Worm (Caenorhabditis elegans) whole organism, young adult: ENCODE results near the gene R04B3.2.

ENCODE experiments used
- B0019.2 ChIP-seq: fragments of 200-800 bp; sonication (Bioruptor generic); conservative IDR thresholded peaks from 2 replicates; pipeline ENCODE4 v1.3.6; 2022; ENCODE audit warnings: missing genetic modification reagents, missing genetic modification characterization, missing compliant biosample characterization
- B0261.1 ChIP-seq: sonication (generic microtip); optimal IDR thresholded peaks from 2 replicates; lab custom pipeline; 2016; ENCODE audit warnings: mild to moderate bottlenecking, missing genetic modification characterization, moderate library complexity, missing compliant biosample characterization
- F23B12.7 ChIP-seq: sonication (generic microtip); optimal IDR thresholded peaks from 2 replicates; lab custom pipeline; 2017; ENCODE audit warnings: missing genetic modification characterization, mild to moderate bottlenecking, missing compliant biosample characterization, antibody characterized with exemption, moderate library complexity; ENCODE audit not compliant: insufficient read depth
- F33H1.4 ChIP-seq: fragments of 200-800 bp; sonication (Bioruptor generic); IDR thresholded peaks from 2 replicates; pipeline ENCODE4 v1.3.6; 2022; ENCODE audit warnings: missing genetic modification reagents, missing genetic modification characterization, missing compliant biosample characterization
- F57A8.1 ChIP-seq: fragments of 200-800 bp; sonication (Bioruptor generic); optimal IDR thresholded peaks from 2 replicates; lab custom pipeline; 2018; ENCODE audit warnings: mild to moderate bottlenecking, missing genetic modification characterization, moderate library complexity, missing compliant biosample characterization
- F57C9.4 ChIP-seq: sonication (generic microtip); optimal IDR thresholded peaks from 2 replicates; lab custom pipeline; 2017; ENCODE audit warnings: mild to moderate bottlenecking, missing genetic modification characterization, missing compliant biosample characterization
- K11D2.4 ChIP-seq: fragments of 200-800 bp; sonication (Bioruptor generic); IDR thresholded peaks from 2 replicates; pipeline ENCODE4 v1.3.6; 2022; ENCODE audit warnings: missing genetic modification reagents, missing genetic modification characterization, missing compliant biosample characterization
- T07F8.4 ChIP-seq: sonication (generic microtip); optimal IDR thresholded peaks from 2 replicates; lab custom pipeline; 2016; ENCODE audit warnings: mild to moderate bottlenecking, missing genetic modification characterization, moderate library complexity, missing compliant biosample characterization
- Y53F4B.3 ChIP-seq: fragments of 200-800 bp; sonication (Bioruptor generic); IDR thresholded peaks from 2 replicates; pipeline ENCODE4 v1.3.6; 2022; ENCODE audit warnings: missing genetic modification reagents, missing genetic modification characterization, missing compliant biosample characterization
- Y95B8A.8 ChIP-seq: fragments of 200-800 bp; sonication (Bioruptor generic); IDR thresholded peaks from 2 replicates; pipeline ENCODE4 v1.3.6; 2022; ENCODE audit warnings: missing genetic modification reagents, missing genetic modification characterization, missing compliant biosample characterization
- ZK185.1 ChIP-seq: sonication (generic microtip); optimal IDR thresholded peaks from 2 replicates; lab custom pipeline; 2016; ENCODE audit warnings: mild to moderate bottlenecking, missing genetic modification characterization, missing compliant biosample characterization; ENCODE audit not compliant: poor library complexity, severe bottlenecking
- aptf-2 ChIP-seq: fragments of 200-800 bp; sonication (Bioruptor generic); conservative IDR thresholded peaks from 2 replicates; pipeline ENCODE4 v1.3.6; 2022; ENCODE audit warnings: missing genetic modification reagents, missing genetic modification characterization, missing compliant biosample characterization
- aptf-3 ChIP-seq: fragments of 200-800 bp; sonication (Bioruptor generic); IDR thresholded peaks from 2 replicates; pipeline ENCODE4 v1.3.6; 2022; ENCODE audit warnings: missing genetic modification characterization, missing compliant biosample characterization
- atf-7 ChIP-seq: sonication (generic microtip); optimal IDR thresholded peaks from 2 replicates; lab custom pipeline; 2017; ENCODE audit warnings: mild to moderate bottlenecking, missing genetic modification characterization, missing compliant biosample characterization
- bed-2 ChIP-seq: fragments of 200-800 bp; sonication (Bioruptor generic); IDR thresholded peaks from 2 replicates; pipeline ENCODE4 v1.3.6; 2022; ENCODE audit warnings: missing genetic modification reagents, missing genetic modification characterization, missing compliant biosample characterization
- ceh-100 ChIP-seq: fragments of 200-800 bp; sonication (Bioruptor generic); IDR thresholded peaks from 2 replicates; pipeline ENCODE4 v1.3.6; 2022; ENCODE audit warnings: missing genetic modification reagents, missing genetic modification characterization, missing compliant biosample characterization
- ceh-27 ChIP-seq: fragments of 200-800 bp; sonication (Bioruptor generic); optimal IDR thresholded peaks from 2 replicates; lab custom pipeline; 2018; ENCODE audit warnings: mild to moderate bottlenecking, missing genetic modification characterization, moderate library complexity, missing compliant biosample characterization
- ceh-91 ChIP-seq: fragments of 200-800 bp; sonication (Bioruptor generic); IDR thresholded peaks from 2 replicates; pipeline ENCODE4 v1.3.6; 2022; ENCODE audit warnings: missing genetic modification reagents, missing genetic modification characterization, missing compliant biosample characterization
- chd-7 ChIP-seq: sonication (generic microtip); optimal IDR thresholded peaks from 2 replicates; lab custom pipeline; 2016; ENCODE audit warnings: mild to moderate bottlenecking, missing genetic modification characterization, moderate library complexity, missing compliant biosample characterization
- dox-1 ChIP-seq: fragments of 200-800 bp; sonication (Bioruptor generic); IDR thresholded peaks from 2 replicates; pipeline ENCODE4 v1.3.6; 2022; ENCODE audit warnings: missing genetic modification reagents, missing genetic modification characterization, missing compliant biosample characterization
- dpff-1 ChIP-seq: sonication (generic microtip); optimal IDR thresholded peaks from 2 replicates; lab custom pipeline; 2017; ENCODE audit warnings: mild to moderate bottlenecking, missing genetic modification characterization, missing compliant biosample characterization
- egl-18 ChIP-seq: fragments of 200-800 bp; sonication (Bioruptor generic); IDR thresholded peaks from 2 replicates; pipeline ENCODE4 v1.3.6; 2022; ENCODE audit warnings: missing genetic modification reagents, missing genetic modification characterization, missing compliant biosample characterization
- fkh-3 ChIP-seq: sonication (generic microtip); optimal IDR thresholded peaks from 2 replicates; lab custom pipeline; 2016; ENCODE audit warnings: mild to moderate bottlenecking, missing genetic modification characterization, missing compliant biosample characterization
- him-1 ChIP-seq: sonication (generic microtip); optimal IDR thresholded peaks from 2 replicates; lab custom pipeline; 2016; ENCODE audit warnings: missing genotype, missing genetic modification reagents, missing genetic modification characterization, missing compliant biosample characterization
- hlh-12 ChIP-seq: sonication (generic microtip); optimal IDR thresholded peaks from 2 replicates; lab custom pipeline; 2016; ENCODE audit warnings: missing genetic modification characterization, missing compliant biosample characterization
- hrde-1 ChIP-seq: sonication (generic microtip); optimal IDR thresholded peaks from 2 replicates; lab custom pipeline; 2016; ENCODE audit warnings: missing genetic modification characterization, mild to moderate bottlenecking, missing compliant biosample characterization, moderate library complexity, missing genotype, missing genetic modification reagents, borderline replicate concordance
- hsf-1 ChIP-seq: fragments of 200-800 bp; sonication (Bioruptor generic); IDR thresholded peaks from 2 replicates; pipeline ENCODE4 v1.3.6; 2022; ENCODE audit warnings: missing genetic modification reagents, missing genetic modification characterization, missing compliant biosample characterization
- lag-1 ChIP-seq: fragments of 200-800 bp; sonication (Bioruptor generic); IDR thresholded peaks from 2 replicates; pipeline ENCODE4 v1.3.6; 2022; ENCODE audit warnings: missing genetic modification reagents, missing genetic modification characterization, missing compliant biosample characterization
- let-526 ChIP-seq: fragments of 200-800 bp; sonication (Bioruptor generic); IDR thresholded peaks from 2 replicates; pipeline ENCODE4 v1.3.6; 2022; ENCODE audit warnings: missing genetic modification reagents, missing genetic modification characterization, missing compliant biosample characterization
- let-607 ChIP-seq, 2 experiments: fragments of 200-800 bp in 1 of 2; sonication (Bioruptor generic) in 1 of 2; sonication (generic microtip) in 1 of 2; optimal IDR thresholded peaks; 2 replicates each; lab custom pipeline; 2016 to 2018; ENCODE audit warnings: mild to moderate bottlenecking in 2 of 2, missing compliant biosample characterization in 2 of 2, missing genetic modification characterization in 2 of 2, moderate library complexity in 2 of 2, missing genotype in 1 of 2
- madf-8 ChIP-seq: fragments of 200-800 bp; sonication (Bioruptor generic); conservative IDR thresholded peaks from 2 replicates; pipeline ENCODE4 v1.3.6; 2022; ENCODE audit warnings: missing genetic modification reagents, missing genetic modification characterization, missing compliant biosample characterization
- mcd-1 ChIP-seq: fragments of 200-800 bp; sonication (Bioruptor generic); IDR thresholded peaks from 2 replicates; pipeline ENCODE4 v1.3.6; 2022; ENCODE audit warnings: missing genetic modification reagents, missing genetic modification characterization, missing compliant biosample characterization
- mel-28 ChIP-seq: sonication (generic microtip); optimal IDR thresholded peaks from 2 replicates; lab custom pipeline; 2016; ENCODE audit warnings: borderline replicate concordance, mild to moderate bottlenecking, missing genetic modification characterization, missing compliant biosample characterization
- mxl-1 ChIP-seq: sonication (generic microtip); optimal IDR thresholded peaks from 2 replicates; lab custom pipeline; 2016; ENCODE audit warnings: missing genetic modification characterization, missing compliant biosample characterization
- nfya-1 ChIP-seq: sonication (generic microtip); optimal IDR thresholded peaks from 2 replicates; lab custom pipeline; 2017; ENCODE audit warnings: antibody characterized with exemption, missing compliant biosample characterization, missing genetic modification characterization, borderline replicate concordance; ENCODE audit not compliant: insufficient read depth
- repo-1 ChIP-seq: sonication (generic microtip); optimal IDR thresholded peaks from 2 replicates; lab custom pipeline; 2017; ENCODE audit warnings: mild to moderate bottlenecking, missing genetic modification characterization, missing compliant biosample characterization
- snpc-1.1 ChIP-seq: sonication (generic microtip); optimal IDR thresholded peaks from 2 replicates; lab custom pipeline; 2017; ENCODE audit warnings: missing genetic modification characterization, mild to moderate bottlenecking, missing compliant biosample characterization, antibody characterized with exemption, moderate library complexity, missing genotype, missing genetic modification reagents; ENCODE audit not compliant: insufficient read depth
- snpc-4 ChIP-seq, 5 experiments: fragments of 150-350 bp in 1 of 5; sonication (generic microtip) in 4 of 5; optimal IDR thresholded peaks; 2 replicates each; lab custom pipeline; 2014 to 2018; ENCODE audit warnings: missing genetic modification characterization in 5 of 5, missing biosample characterization in 3 of 5, antibody characterized with exemption in 2 of 5, mild to moderate bottlenecking in 2 of 5, missing compliant biosample characterization in 2 of 5, missing genotype in 2 of 5, moderate library complexity in 2 of 5, missing genetic modification reagents in 1 of 5
- somi-1 ChIP-seq: fragments of 200-800 bp; sonication (Bioruptor generic); optimal IDR thresholded peaks from 2 replicates; lab custom pipeline; 2018; ENCODE audit warnings: mild to moderate bottlenecking, missing genetic modification characterization, missing compliant biosample characterization
- tbp1 ChIP-seq: fragments of 200-800 bp; sonication (Bioruptor generic); optimal IDR thresholded peaks from 2 replicates; lab custom pipeline; 2018; ENCODE audit warnings: mild to moderate bottlenecking, missing genetic modification characterization, missing compliant biosample characterization
- tbx-9 ChIP-seq: sonication (generic microtip); optimal IDR thresholded peaks from 2 replicates; lab custom pipeline; 2016; ENCODE audit warnings: borderline replicate concordance, missing genetic modification characterization, inconsistent platforms, missing compliant biosample characterization
- ztf-22 ChIP-seq: fragments of 200-800 bp; sonication (Bioruptor generic); optimal IDR thresholded peaks from 2 replicates; lab custom pipeline; 2018; ENCODE audit warnings: mild to moderate bottlenecking, missing genetic modification characterization, moderate library complexity, missing compliant biosample characterization
- ztf-6 ChIP-seq: fragments of 200-800 bp; sonication (Bioruptor generic); IDR thresholded peaks from 2 replicates; pipeline ENCODE4 v1.3.6; 2022; ENCODE audit warnings: missing genetic modification reagents, missing genetic modification characterization, missing compliant biosample characterization

The R04B3.2 gene

DNA sequence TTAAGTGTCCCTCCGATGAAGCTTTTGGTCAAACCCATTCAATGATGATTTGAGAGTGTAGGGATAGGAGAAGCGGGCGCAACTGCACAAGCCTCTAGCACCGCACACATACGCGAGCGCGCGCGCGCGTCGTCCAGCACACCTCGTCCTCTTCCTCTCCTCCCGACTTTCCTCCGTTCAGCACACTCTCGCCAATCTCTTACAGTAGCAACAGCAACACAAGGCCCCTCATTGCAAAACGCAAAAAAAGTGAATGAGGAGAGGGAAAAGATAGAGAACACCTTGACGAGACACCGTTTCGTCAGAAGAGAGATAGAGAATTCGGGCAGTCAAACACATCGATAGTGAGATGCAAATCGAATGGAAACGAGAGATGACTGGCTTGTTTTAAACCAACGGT, 41.1 kb downstream of the R04B3.2 start (continued):
- peak; percentile 3 for TF ChIP-seq F23B12.7 (tag; lab: Kevin White, UChicago)
- TF ChIP-seq dpff-1 = no peak
- no peak for TF ChIP-seq F57C9.4 (tag; lab: Kevin White, UChicago)
- TF ChIP-seq ztf-6 (GFP tag; lab: Robert Waterston, UW) = no peak
- no peak for TF ChIP-seq let-526 (GFP tag; lab: Robert Waterston, UW)
- TF ChIP-seq ceh-27 (GFP tag; lab: Kevin White, UChicago) = peak; percentile 57
- TF ChIP-seq bed-2 (GFP tag; lab: Robert Waterston, UW) = no peak
- TF ChIP-seq somi-1 (GFP tag; lab: Kevin White, UChicago) = no peak
- peak; percentile 3 for TF ChIP-seq chd-7
- no peak for TF ChIP-seq lag-1
- no peak for TF ChIP-seq atf-7 (tag; lab: Kevin White, UChicago)
- no peak for TF ChIP-seq tbp1 (GFP tag; lab: Kevin White, UChicago)
- TF ChIP-seq nfya-1 (tag; lab: Kevin White, UChicago) = no peak
- TF ChIP-seq repo-1 (tag; lab: Kevin White, UChicago) = no peak
- TF ChIP-seq mcd-1 (GFP tag; lab: Robert Waterston, UW) = no peak; the same call in 1 of the 2 replicates
- no peak for TF ChIP-seq F33H1.4
- no peak for TF ChIP-seq him-1 (tag; lab: Kevin White, UChicago)
- TF ChIP-seq Y53F4B.3 (GFP tag; lab: Robert Waterston, UW) = no peak
- TF ChIP-seq madf-8 (GFP tag; lab: Robert Waterston, UW) = no peak
- TF ChIP-seq ztf-22 (GFP tag; lab: Kevin White, UChicago) = no peak
- TF ChIP-seq mel-28 (tag; lab: Kevin White, UChicago) = no peak
- TF ChIP-seq F57A8.1 = no peak
- no peak for TF ChIP-seq hsf-1 (GFP tag; lab: Robert Waterston, UW)
- TF ChIP-seq ZK185.1 (tag; lab: Kevin White, UChicago) = peak; percentile 6
- no peak for TF ChIP-seq aptf-2 (GFP tag; lab: Robert Waterston, UW)
- TF ChIP-seq fkh-3 = no peak
- TF ChIP-seq hrde-1 (tag; lab: Kevin White, UChicago) = no peak
- TF ChIP-seq Y95B8A.8 (GFP tag; lab: Robert Waterston, UW) = no peak
- TF ChIP-seq egl-18 = no peak
- TF ChIP-seq tbx-9 (tag; lab: Kevin White, UChicago) = no peak
- TF ChIP-seq, all 124 proteins: peak for 21

DNA sequence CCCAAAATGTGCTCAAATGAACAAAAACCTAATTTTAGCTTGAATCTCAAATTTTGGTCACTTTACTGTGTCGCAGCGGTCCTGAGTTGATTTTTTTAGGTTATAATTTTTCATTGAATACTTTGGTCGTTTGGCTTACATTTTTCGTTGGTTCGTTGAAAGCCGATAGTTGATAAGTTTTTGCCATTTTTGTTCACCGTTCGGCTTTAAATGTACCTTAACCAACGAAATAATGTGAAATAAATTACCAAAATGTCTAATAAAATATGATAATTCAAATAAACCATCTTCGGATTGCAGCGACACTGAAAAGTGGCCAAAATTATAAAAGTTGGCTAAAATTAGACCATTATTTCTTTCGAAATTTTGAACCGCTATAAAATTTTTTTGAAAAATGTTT, 43.2 kb downstream of the R04B3.2 start:
- TF ChIP-seq dox-1 (GFP tag; lab: Robert Waterston, UW) = no peak
- no peak for TF ChIP-seq lag-1
- TF ChIP-seq let-607 (tag; optimal IDR thresholded peaks at IDR 0.05; lab: Kevin White, UChicago) = no peak
- no peak for TF ChIP-seq hlh-12 (tag; lab: Kevin White, UChicago)
- no peak for TF ChIP-seq T07F8.4
- TF ChIP-seq him-1 (tag; lab: Kevin White, UChicago) = no peak
- TF ChIP-seq ceh-91 (GFP tag; lab: Robert Waterston, UW) = no peak
- no peak for TF ChIP-seq ceh-100 (GFP tag; lab: Robert Waterston, UW)
- no peak for TF ChIP-seq aptf-3 (GFP tag; lab: Robert Waterston, UW)
- no peak for TF ChIP-seq hsf-1 (GFP tag; lab: Robert Waterston, UW)
- TF ChIP-seq mxl-1 (tag; lab: Kevin White, UChicago) = no peak
- no peak for TF ChIP-seq B0261.1 (tag; lab: Kevin White, UChicago)
- TF ChIP-seq B0019.2 (GFP tag; lab: Robert Waterston, UW) = no peak
- TF ChIP-seq tbx-9 (tag; lab: Kevin White, UChicago) = no peak
- TF ChIP-seq dpff-1 = no peak
- TF ChIP-seq F23B12.7 (tag; lab: Kevin White, UChicago) = no peak
- TF ChIP-seq snpc-4 (GFP tag; optimal IDR thresholded peaks at IDR 0.05; lab: Kevin White, UChicago) = no peak
- no peak for TF ChIP-seq snpc-4 (tag; optimal IDR thresholded peaks at IDR 0.05; lab: Kevin White, UChicago)
- TF ChIP-seq K11D2.4 (GFP tag; lab: Robert Waterston, UW) = no peak
- no peak for TF ChIP-seq somi-1 (GFP tag; lab: Kevin White, UChicago)
- no peak for TF ChIP-seq snpc-1.1 (tag; lab: Kevin White, UChicago)
